Fruit fly (Drosophila melanogaster) whole organism, larva: ENCODE data around the gene CG15219.

ENCODE experiments used
- noc ChIP-seq: fragments of 200-800 bp; sonication (Bioruptor generic); optimal IDR thresholded peaks from 3 replicates; lab custom pipeline; 2019; ENCODE audit warnings: missing biosample characterization, mild to moderate bottlenecking, missing genetic modification characterization, moderate library complexity

The CG15219 gene

dm6 chr2L:22120871-22121388, 15.6 kb upstream of the CG15219 start, which contains the start of gene CG3651:
Gene CG3651, plus strand, starts transcription at chr2L:22121338.
- no peak for TF ChIP-seq noc

dm6 chr2L:22108664-22109063, 3.4 kb upstream of the CG15219 start, which contains the start of gene CG6675:
Gene CG6675, plus strand, starts transcription at chr2L:22108964.
- TF ChIP-seq noc, result no peak

dm6 chr2L:22107204-22107603, 1.9 kb upstream of the CG15219 start, which contains the start of gene CG10834:
Gene CG10834, minus strand, starts transcription at chr2L:22107304.
- TF ChIP-seq noc, result no peak

- no peak for TF ChIP-seq noc
Observed at dm6 chr2L:22104301-22104700, 1.0 kb downstream of the CG15219 start, which contains the start of gene tplus3b. Gene tplus3b, minus strand, starts transcription at chr2L:22104401.

dm6 chr2L:22079332-22079731, 26.0 kb downstream of the CG15219 start, which contains the start of gene ttm3:
Gene ttm3, plus strand, starts transcription at chr2L:22079632.
- TF ChIP-seq noc, result no peak

dm6 chr2L:22070844-22071243, 34.5 kb downstream of the CG15219 start, which contains the start of gene tplus3a:
Gene tplus3a, plus strand, starts transcription at chr2L:22071144.
- no peak for TF ChIP-seq noc

- no peak for TF ChIP-seq noc
Observed at dm6 chr2L:22065243-22065642, 40.1 kb downstream of the CG15219 start, which contains the start of gene CG42597. Gene CG42597, minus strand, starts transcription at chr2L:22065343.

- TF ChIP-seq noc, result no peak
Observed at dm6 chr2L:22059852-22060251, 45.5 kb downstream of the CG15219 start.
